Fruit fly (Drosophila melanogaster) whole organism, pupa: ENCODE data around the gene eIF4E4.

Experiments
- CG14655 ChIP-seq: fragments of 200-800 bp; sonication (Bioruptor generic); optimal IDR thresholded peaks from 3 replicates; lab custom pipeline; 2017; ENCODE audit warnings: mild to moderate bottlenecking, missing biosample characterization, missing genetic modification reagents, missing genetic modification characterization
- CG17806 ChIP-seq: fragments of 200-800 bp; sonication (Bioruptor generic); optimal IDR thresholded peaks from 2 replicates; lab custom pipeline; 2018; ENCODE audit warnings: missing biosample characterization, mild to moderate bottlenecking, missing genetic modification characterization, moderate library complexity
- CG34367 ChIP-seq: fragments of 200-800 bp; sonication (Bioruptor generic); optimal IDR thresholded peaks from 2 replicates; lab custom pipeline; 2018; ENCODE audit warnings: missing biosample characterization, mild to moderate bottlenecking, missing genetic modification characterization
- CG4496 ChIP-seq: fragments of 200-800 bp; sonication (Bioruptor generic); IDR thresholded peaks from 3 replicates; pipeline ENCODE4 v1.3.6; 2022; ENCODE audit warnings: missing biosample characterization, missing genetic modification characterization
- D1 ChIP-seq: fragments of 200-800 bp; sonication (Bioruptor generic); optimal IDR thresholded peaks from 2 replicates; lab custom pipeline; 2018; ENCODE audit warnings: missing biosample characterization, mild to moderate bottlenecking, missing genetic modification characterization, moderate library complexity

DNA sequence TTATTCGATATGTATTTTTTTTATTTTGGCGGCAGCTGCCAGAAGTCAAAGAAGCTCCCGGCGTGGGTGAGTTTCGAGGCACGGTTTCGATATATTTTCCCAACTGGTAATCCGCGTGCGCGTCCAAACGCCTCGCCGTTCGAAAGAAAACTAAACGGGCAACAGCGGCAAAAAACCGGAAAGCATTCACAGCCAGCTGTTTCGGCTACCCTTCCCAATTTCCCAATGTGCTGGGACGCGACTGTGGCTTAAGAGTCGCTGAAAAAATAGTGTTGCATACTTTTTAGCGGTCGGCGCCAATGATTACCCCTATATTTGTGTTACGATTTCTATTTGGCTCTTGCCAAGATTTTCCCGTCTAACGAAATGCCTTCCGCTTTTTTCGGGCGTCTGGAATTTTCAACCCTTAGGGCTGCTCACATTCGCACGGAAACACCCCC is 37.9 kb upstream of the eIF4E4 start, which contains the start of gene SP1173:
- TF ChIP-seq D1, result no peak
- TF ChIP-seq CG34367, result no peak
- TF ChIP-seq CG14655 (GFP tag; lab: Kevin White, UChicago), result no peak
- no peak for TF ChIP-seq CG17806 (tag; lab: Kevin White, UChicago)
- peak; percentile 74; the same call in 2 of the 3 replicates for TF ChIP-seq CG4496 (GFP tag; lab: Robert Waterston, UW)
